Worm (Caenorhabditis elegans) whole organism, midembryonic: ENCODE results near the gene B0244.4.

Experiments used
- cog-1 ChIP-seq: sonication (generic microtip); optimal IDR thresholded peaks from 2 replicates; lab custom pipeline; 2016; ENCODE audit warnings: missing genetic modification characterization, missing compliant biosample characterization
- flt-1 ChIP-seq: fragments of 200-800 bp; sonication (Bioruptor generic); IDR thresholded peaks from 2 replicates; pipeline ENCODE4 v1.3.6; 2022; ENCODE audit warnings: missing genetic modification characterization, missing compliant biosample characterization
- klf-2 ChIP-seq: fragments of 200-800 bp; sonication (Bioruptor generic); conservative IDR thresholded peaks from 2 replicates; pipeline ENCODE4 v1.3.6; 2022; ENCODE audit warnings: missing genetic modification reagents, missing genetic modification characterization, missing compliant biosample characterization
- ref-1 ChIP-seq: fragments of 200-800 bp; sonication (Bioruptor generic); conservative IDR thresholded peaks from 2 replicates; pipeline ENCODE4 v1.3.6; 2022; ENCODE audit warnings: missing genetic modification reagents, missing genetic modification characterization, missing compliant biosample characterization
- tab-1 ChIP-seq: fragments of 200-800 bp; sonication (Bioruptor generic); IDR thresholded peaks from 2 replicates; pipeline ENCODE4 v1.3.6; 2022; ENCODE audit warnings: missing genetic modification characterization, missing compliant biosample characterization
- ztf-23 ChIP-seq: fragments of 200-800 bp; sonication (Bioruptor generic); IDR thresholded peaks from 2 replicates; pipeline ENCODE4 v1.3.6; 2022; ENCODE audit warnings: missing genetic modification reagents, missing genetic modification characterization, missing compliant biosample characterization
- ztf-29 ChIP-seq: fragments of 200-800 bp; sonication (Bioruptor generic); IDR thresholded peaks from 2 replicates; pipeline ENCODE4 v1.3.6; 2022; ENCODE audit warnings: missing genetic modification reagents, missing genetic modification characterization, missing compliant biosample characterization

- no peak for TF ChIP-seq ztf-29 (GFP tag; lab: Robert Waterston, UW)
- TF ChIP-seq tab-1 (GFP tag; lab: Robert Waterston, UW) = no peak
- TF ChIP-seq ztf-23 (GFP tag; lab: Robert Waterston, UW) = no peak
- no peak for TF ChIP-seq klf-2 (GFP tag; lab: Robert Waterston, UW)
- no peak for TF ChIP-seq flt-1
- no peak for TF ChIP-seq cog-1 (tag; lab: Kevin White, UChicago)
- TF ChIP-seq ref-1 (GFP tag; lab: Robert Waterston, UW) = no peak
Measured at ce11 chrIII:5758519-5759099, 11.3 kb downstream of the B0244.4 start.
